Fruit fly (Drosophila melanogaster) whole organism, embryonic: ENCODE data around the gene CG6511.

Experiments
- Ada2b ChIP-seq: fragments of 200-800 bp; sonication (Bioruptor generic); IDR thresholded peaks from 2 replicates; pipeline ENCODE4 v1.3.6; 2022; ENCODE audit warnings: missing biosample characterization, missing genetic modification characterization
- CG11695 ChIP-seq: fragments of 200-800 bp; sonication (Bioruptor generic); IDR thresholded peaks from 3 replicates; pipeline ENCODE4 v1.3.6; 2022; ENCODE audit warnings: missing biosample characterization, missing genetic modification characterization
- CG12155 ChIP-seq: fragments of 200-800 bp; sonication (Bioruptor generic); optimal IDR thresholded peaks from 3 replicates; lab custom pipeline; 2016; ENCODE audit warnings: missing biosample characterization, missing genetic modification characterization
- CG12219 ChIP-seq: fragments of 200-800 bp; sonication (Bioruptor generic); optimal IDR thresholded peaks from 3 replicates; lab custom pipeline; 2018; ENCODE audit warnings: missing biosample characterization, mild to moderate bottlenecking, missing genetic modification characterization
- CG12769 ChIP-seq: fragments of 200-800 bp; sonication (Bioruptor generic); optimal IDR thresholded peaks from 2 replicates; lab custom pipeline; 2019; ENCODE audit warnings: missing biosample characterization, mild to moderate bottlenecking, missing genetic modification characterization, moderate library complexity
- CG13296 ChIP-seq: fragments of 200-800 bp; sonication (Bioruptor generic); optimal IDR thresholded peaks from 3 replicates; lab custom pipeline; 2018; ENCODE audit warnings: missing biosample characterization, mild to moderate bottlenecking, missing genetic modification characterization
- CG14710 ChIP-seq: fragments of 200-800 bp; sonication (Bioruptor generic); optimal IDR thresholded peaks from 3 replicates; lab custom pipeline; 2019; ENCODE audit warnings: missing biosample characterization, mild to moderate bottlenecking, missing genetic modification characterization, moderate library complexity
- CG15269 ChIP-seq: fragments of 200-800 bp; sonication (Bioruptor generic); optimal IDR thresholded peaks from 2 replicates; lab custom pipeline; 2018; ENCODE audit warnings: missing biosample characterization, mild to moderate bottlenecking, missing genetic modification characterization, moderate library complexity
- CG1529 ChIP-seq: fragments of 200-800 bp; sonication (Bioruptor generic); optimal IDR thresholded peaks from 3 replicates; lab custom pipeline; 2018; ENCODE audit warnings: missing biosample characterization, missing genetic modification characterization
- CG1603 ChIP-seq: fragments of 200-800 bp; sonication (Bioruptor generic); optimal IDR thresholded peaks from 2 replicates; lab custom pipeline; 2019; ENCODE audit warnings: missing biosample characterization, mild to moderate bottlenecking, missing genetic modification characterization, moderate library complexity
- CG18764 ChIP-seq: fragments of 200-800 bp; sonication (Bioruptor generic); optimal IDR thresholded peaks from 3 replicates; lab custom pipeline; 2016; ENCODE audit warnings: missing biosample characterization, missing genetic modification characterization
- CG32532 ChIP-seq: fragments of 200-800 bp; sonication (Bioruptor generic); IDR thresholded peaks from 2 replicates; pipeline ENCODE4 v1.3.6; 2022; ENCODE audit warnings: missing biosample characterization, missing genetic modification characterization
- CG33557 ChIP-seq: fragments of 200-800 bp; sonication (Bioruptor generic); optimal IDR thresholded peaks from 2 replicates; lab custom pipeline; 2019; ENCODE audit warnings: missing biosample characterization, mild to moderate bottlenecking, missing genetic modification characterization, moderate library complexity
- CG3838 ChIP-seq: fragments of 200-800 bp; sonication (Bioruptor generic); optimal IDR thresholded peaks from 3 replicates; lab custom pipeline; 2016; ENCODE audit warnings: missing biosample characterization, missing genetic modification characterization
- CG4282 ChIP-seq: fragments of 200-800 bp; sonication (Bioruptor generic); optimal IDR thresholded peaks from 2 replicates; lab custom pipeline; 2016; ENCODE audit warnings: missing biosample characterization, missing genetic modification characterization
- CG4360 ChIP-seq: fragments of 200-800 bp; sonication (Bioruptor generic); IDR thresholded peaks from 2 replicates; pipeline ENCODE4 v1.3.6; 2022; ENCODE audit warnings: missing biosample characterization, missing genetic modification characterization
- CG4707 ChIP-seq: fragments of 200-800 bp; sonication (Bioruptor generic); optimal IDR thresholded peaks from 2 replicates; lab custom pipeline; 2018; ENCODE audit warnings: missing biosample characterization, mild to moderate bottlenecking, missing genetic modification characterization, moderate library complexity
- CG9609 ChIP-seq: fragments of 200-800 bp; sonication (Bioruptor generic); optimal IDR thresholded peaks from 3 replicates; lab custom pipeline; 2016; ENCODE audit warnings: missing biosample characterization, missing genetic modification characterization
- CG9932 ChIP-seq: fragments of 200-800 bp; sonication (Bioruptor generic); IDR thresholded peaks from 2 replicates; pipeline ENCODE4 v1.3.6; 2022; ENCODE audit warnings: missing biosample characterization, missing genetic modification characterization
- CTCF ChIP-seq: fragments of 200-800 bp; sonication (Bioruptor generic); optimal IDR thresholded peaks from 2 replicates; lab custom pipeline; 2017; ENCODE audit warnings: missing biosample characterization, mild to moderate bottlenecking, missing genetic modification characterization, moderate library complexity
- Dbx ChIP-seq: fragments of 200-800 bp; sonication (Bioruptor generic); IDR thresholded peaks from 3 replicates; pipeline ENCODE4 v1.3.6; 2022; ENCODE audit warnings: missing biosample characterization, missing genetic modification characterization
- Doc2 ChIP-seq: fragments of 200-800 bp; sonication (Bioruptor generic); IDR thresholded peaks from 2 replicates; pipeline ENCODE4 v1.3.6; 2022; ENCODE audit warnings: missing biosample characterization, missing genetic modification characterization
- ERR ChIP-seq: fragments of 200-800 bp; sonication (Bioruptor generic); optimal IDR thresholded peaks from 2 replicates; lab custom pipeline; 2016; ENCODE audit warnings: missing biosample characterization, missing genetic modification characterization
- GATAe ChIP-seq: fragments of 200-800 bp; sonication (Bioruptor generic); conservative IDR thresholded peaks from 2 replicates; pipeline ENCODE4 v1.3.6; 2022; ENCODE audit warnings: missing biosample characterization, missing genetic modification characterization
- Hmr ChIP-seq: fragments of 200-800 bp; sonication (Bioruptor generic); optimal IDR thresholded peaks from 3 replicates; lab custom pipeline; 2017; ENCODE audit warnings: mild to moderate bottlenecking, missing biosample characterization, missing genetic modification reagents, missing genetic modification characterization
- Jarid2 ChIP-seq: fragments of 200-800 bp; sonication (Bioruptor generic); optimal IDR thresholded peaks from 3 replicates; lab custom pipeline; 2017; ENCODE audit warnings: mild to moderate bottlenecking, missing biosample characterization, missing genetic modification reagents, missing genetic modification characterization
- Nf-YC ChIP-seq: fragments of 200-800 bp; optimal IDR thresholded peaks from 3 replicates; lab custom pipeline; 2019; ENCODE audit warnings: missing biosample characterization, mild to moderate bottlenecking, missing genetic modification characterization, moderate library complexity
- Side ChIP-seq: fragments of 200-800 bp; sonication (Bioruptor generic); optimal IDR thresholded peaks from 2 replicates; lab custom pipeline; 2016; ENCODE audit warnings: missing biosample characterization, missing genetic modification characterization
- Sry-β ChIP-seq: fragments of 200-800 bp; sonication (Bioruptor generic); optimal IDR thresholded peaks from 2 replicates; lab custom pipeline; 2018; ENCODE audit warnings: missing biosample characterization, mild to moderate bottlenecking, missing genetic modification characterization, moderate library complexity
- Xrp1 ChIP-seq: fragments of 200-800 bp; sonication (Bioruptor generic); IDR thresholded peaks from 2 replicates; pipeline ENCODE4 v1.3.6; 2022; ENCODE audit warnings: missing biosample characterization, missing genetic modification characterization
- YL-1 ChIP-seq: fragments of 200-800 bp; sonication (Bioruptor generic); optimal IDR thresholded peaks from 3 replicates; lab custom pipeline; 2017; ENCODE audit warnings: missing biosample characterization, mild to moderate bottlenecking, missing genetic modification characterization
- az2 ChIP-seq: fragments of 200-800 bp; sonication (Bioruptor generic); optimal IDR thresholded peaks from 3 replicates; lab custom pipeline; 2016; ENCODE audit warnings: missing biosample characterization, missing genetic modification characterization
- bigmax ChIP-seq: fragments of 200-800 bp; sonication (Bioruptor generic); optimal IDR thresholded peaks from 2 replicates; lab custom pipeline; 2018; ENCODE audit warnings: missing biosample characterization, mild to moderate bottlenecking, missing genetic modification characterization
- cato ChIP-seq: fragments of 200-800 bp; sonication (Bioruptor generic); optimal IDR thresholded peaks from 2 replicates; lab custom pipeline; 2016; ENCODE audit warnings: missing biosample characterization, missing genetic modification characterization, borderline replicate concordance
- chm ChIP-seq: fragments of 200-800 bp; sonication (Bioruptor generic); IDR thresholded peaks from 2 replicates; pipeline ENCODE4 v1.3.6; 2022; ENCODE audit warnings: missing biosample characterization, missing genetic modification characterization
- chn ChIP-seq: fragments of 200-800 bp; sonication (Bioruptor generic); optimal IDR thresholded peaks from 2 replicates; lab custom pipeline; 2016; ENCODE audit warnings: missing biosample characterization, missing genetic modification characterization
- corto ChIP-seq: fragments of 200-800 bp; sonication (Bioruptor generic); optimal IDR thresholded peaks from 2 replicates; lab custom pipeline; 2016; ENCODE audit warnings: missing biosample characterization, mild to moderate bottlenecking, missing genetic modification characterization, moderate library complexity
- cwo ChIP-seq: fragments of 200-800 bp; sonication (Bioruptor generic); optimal IDR thresholded peaks from 3 replicates; lab custom pipeline; 2017; ENCODE audit warnings: missing biosample characterization, missing genetic modification characterization, mild to moderate bottlenecking, moderate library complexity, missing genetic modification reagents
- dysf ChIP-seq: fragments of 200-800 bp; sonication (Bioruptor generic); IDR thresholded peaks from 3 replicates; pipeline ENCODE4 v1.3.6; 2022; ENCODE audit warnings: missing biosample characterization, missing genetic modification characterization
- ems ChIP-seq: fragments of 200-800 bp; sonication (Bioruptor generic); optimal IDR thresholded peaks from 3 replicates; lab custom pipeline; 2016; ENCODE audit warnings: missing biosample characterization, missing genetic modification characterization
- ewg ChIP-seq: fragments of 200-800 bp; sonication (Bioruptor generic); optimal IDR thresholded peaks from 3 replicates; lab custom pipeline; 2017; ENCODE audit warnings: mild to moderate bottlenecking, missing biosample characterization, missing genetic modification reagents, missing genetic modification characterization
- exex ChIP-seq: fragments of 200-800 bp; sonication (Bioruptor generic); optimal IDR thresholded peaks from 4 replicates; lab custom pipeline; 2018; ENCODE audit warnings: missing biosample characterization, mild to moderate bottlenecking, missing genetic modification characterization, moderate library complexity
- lab ChIP-seq: fragments of 200-800 bp; sonication (Bioruptor generic); optimal IDR thresholded peaks from 3 replicates; lab custom pipeline; 2017; ENCODE audit warnings: missing biosample characterization, missing genetic modification characterization, mild to moderate bottlenecking, moderate library complexity, missing genetic modification reagents
- nom ChIP-seq: fragments of 200-800 bp; sonication (Bioruptor generic); optimal IDR thresholded peaks from 2 replicates; lab custom pipeline; 2017; ENCODE audit warnings: missing biosample characterization, missing genetic modification characterization, mild to moderate bottlenecking, moderate library complexity, missing genetic modification reagents
- repo ChIP-seq: fragments of 200-800 bp; sonication (Bioruptor generic); optimal IDR thresholded peaks from 2 replicates; lab custom pipeline; 2016; ENCODE audit warnings: missing biosample characterization, missing genetic modification characterization
- shn ChIP-seq: fragments of 200-800 bp; sonication (Bioruptor generic); optimal IDR thresholded peaks from 3 replicates; lab custom pipeline; 2016; ENCODE audit warnings: missing biosample characterization, missing genetic modification characterization
- tx ChIP-seq: fragments of 200-800 bp; sonication (Bioruptor generic); optimal IDR thresholded peaks from 2 replicates; lab custom pipeline; 2016; ENCODE audit warnings: missing biosample characterization, missing genetic modification characterization
- vfl ChIP-seq: fragments of 200-800 bp; sonication (Bioruptor generic); optimal IDR thresholded peaks from 2 replicates; lab custom pipeline; 2016; ENCODE audit warnings: missing biosample characterization, missing genetic modification characterization
- vvl ChIP-seq: fragments of 200-800 bp; sonication (Bioruptor generic); IDR thresholded peaks from 2 replicates; pipeline ENCODE4 v1.3.6; 2022; ENCODE audit warnings: missing biosample characterization, missing genetic modification characterization
- zfh1 ChIP-seq: fragments of 200-800 bp; sonication (Bioruptor generic); IDR thresholded peaks from 3 replicates; pipeline ENCODE4 v1.3.6; 2022; ENCODE audit warnings: missing biosample characterization, missing genetic modification characterization

CG6511 gene

DNA sequence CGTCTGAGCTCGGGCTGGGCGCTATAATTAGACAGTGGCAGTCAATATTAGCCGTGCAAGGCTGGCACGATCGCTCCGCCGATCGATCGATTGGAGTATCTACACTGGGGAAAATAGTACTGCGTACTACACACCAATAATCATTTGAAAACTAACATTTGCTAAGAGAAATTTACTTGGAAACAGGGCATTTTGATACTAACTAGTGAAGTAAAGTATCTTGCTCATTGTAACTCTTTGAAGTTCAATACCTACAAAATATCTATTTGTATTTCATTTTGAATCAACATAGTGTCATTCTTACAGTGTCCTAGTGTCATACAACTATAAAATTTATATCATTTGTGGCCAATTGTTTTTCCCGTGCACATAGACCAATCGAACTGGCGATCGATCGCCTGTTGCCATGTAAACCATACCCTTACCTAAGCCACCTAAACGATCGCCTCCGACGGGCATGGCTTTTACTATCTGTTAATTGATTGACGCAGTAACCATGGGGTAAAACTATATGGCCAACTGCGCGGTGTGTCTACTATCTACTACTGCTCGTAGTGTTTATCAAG, 20.4 kb upstream of the CG6511 start (continued):
- TF ChIP-seq exex (tag; lab: Kevin White, UChicago) (peak; percentile 77), CG9932 (GFP tag; lab: Robert Waterston, UW) (peak; percentile 55; the same call in 1 of the 2 replicates), az2 (GFP tag; lab: Kevin White, UChicago) (peak; percentile 81), Side (GFP tag; lab: Kevin White, UChicago) (peak; percentile 75), tx (GFP tag; lab: Kevin White, UChicago) (peak; percentile 76), repo (peak; percentile 16), lab (GFP tag; lab: Kevin White, UChicago) (peak; percentile 84), dysf (GFP tag; lab: Robert Waterston, UW) (peak; percentile 87), ewg (GFP tag; lab: Kevin White, UChicago) (peak; percentile 57), CG13296 (GFP tag; lab: Kevin White, UChicago) (peak; percentile 71), CG4282 (GFP tag; lab: Kevin White, UChicago) (no peak), CG15269 (tag; lab: Kevin White, UChicago) (peak; percentile 86), CG9609 (GFP tag; lab: Kevin White, UChicago) (peak; percentile 82), CG18764 (peak; percentile 41), GATAe (GFP tag; lab: Robert Waterston, UW) (peak; percentile 69; the same call in 1 of the 2 replicates), chn (GFP tag; lab: Kevin White, UChicago) (peak; percentile 49), CG11695 (GFP tag; lab: Robert Waterston, UW) (peak; percentile 74), CG1529 (peak; percentile 31), CG12219 (GFP tag; lab: Kevin White, UChicago) (peak; percentile 78), ems (GFP tag; lab: Kevin White, UChicago) (peak; percentile 76), ERR (GFP tag; lab: Kevin White, UChicago) (peak; percentile 61), chm (GFP tag; lab: Robert Waterston, UW) (no peak; the same call in 1 of the 2 replicates), Doc2 (GFP tag; lab: Robert Waterston, UW) (no peak), CG4707 (no peak), Hmr (GFP tag; lab: Kevin White, UChicago) (peak; percentile 86), Ada2b (GFP tag; lab: Robert Waterston, UW) (peak; percentile 77), bigmax (GFP tag; lab: Kevin White, UChicago) (no peak), vvl (GFP tag; lab: Robert Waterston, UW) (peak; percentile 70), YL-1 (GFP tag; lab: Kevin White, UChicago) (peak; percentile 11), CG3838 (GFP tag; lab: Kevin White, UChicago) (peak; percentile 45), CG14710 (peak; percentile 57), CG12155 (GFP tag; lab: Kevin White, UChicago) (peak; percentile 80), vfl (GFP tag; lab: Kevin White, UChicago) (peak; percentile 60), CG32532 (GFP tag; lab: Robert Waterston, UW) (peak; percentile 70), Nf-YC (peak; percentile 58), CG12769 (tag; lab: Kevin White, UChicago) (peak; percentile 88), CTCF (GFP tag; lab: Kevin White, UChicago) (no peak), CG33557 (GFP tag; lab: Kevin White, UChicago) (no peak), Sry-β (GFP tag; lab: Kevin White, UChicago) (no peak)

DNA sequence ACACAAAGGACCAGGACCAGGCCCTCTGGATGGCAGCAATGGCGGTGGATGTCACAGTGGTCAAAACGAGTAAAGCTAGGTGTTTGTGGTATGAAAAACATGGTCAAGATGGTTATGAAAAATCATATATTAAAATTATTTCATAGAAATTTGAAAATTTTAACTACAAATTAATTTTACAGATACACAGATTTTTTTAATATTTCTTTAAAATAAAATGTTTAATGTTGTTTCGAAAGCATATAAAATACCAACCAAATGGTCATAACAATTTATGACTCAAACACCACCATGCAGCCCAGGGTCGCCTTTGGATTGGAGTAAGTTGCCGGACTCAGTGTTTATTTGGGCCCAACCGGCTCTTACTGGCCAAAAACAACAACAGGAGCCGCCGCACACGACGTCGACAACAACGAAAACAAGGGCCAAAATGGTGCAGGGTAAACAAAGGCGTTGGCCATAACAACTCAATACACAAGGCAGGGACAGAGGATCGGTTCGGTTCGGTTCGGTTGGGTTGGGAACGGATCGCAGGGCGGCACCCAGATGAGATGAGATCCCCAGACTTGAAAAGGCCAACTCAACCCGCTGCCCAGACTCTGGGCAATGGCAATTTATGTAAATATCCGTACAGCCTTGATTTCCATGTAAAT, 19.3 kb upstream of the CG6511 start:
- TF ChIP-seq lab (GFP tag; lab: Kevin White, UChicago) (no peak), CG4360 (0 out of 2 replicates have a peak, but pooled peaks have one; percentile 36), nom (GFP tag; lab: Kevin White, UChicago) (peak; percentile 58), Xrp1 (GFP tag; lab: Robert Waterston, UW) (0 out of 2 replicates have a peak, but pooled peaks have one; percentile 13), CG1603 (tag; lab: Kevin White, UChicago) (no peak), corto (GFP tag; lab: Kevin White, UChicago) (peak; percentile 23), cato (GFP tag; lab: Kevin White, UChicago) (no peak), Dbx (GFP tag; lab: Robert Waterston, UW) (0 out of 3 replicates have a peak, but pooled peaks have one; percentile 17), cwo (GFP tag; lab: Kevin White, UChicago) (no peak), shn (peak; percentile 6), zfh1 (0 out of 3 replicates have a peak, but pooled peaks have one; percentile 35), Jarid2 (GFP tag; lab: Kevin White, UChicago) (no peak)
